Fruit fly (Drosophila melanogaster) whole organism: ENCODE results near the gene CG32641.
"Not testable (repeated sequence)": the region's sequence is repeated elsewhere in the genome, so short reads cannot be mapped to it uniquely, and the experiment has no call there.

Experiments used
- CG8478 ChIP-seq: fragments of >200 bp; optimal IDR thresholded peaks from 2 replicates; lab custom pipeline; 2018; ENCODE audit warnings: inconsistent platforms
- Dll ChIP-seq: fragments of >200 bp; optimal IDR thresholded peaks from 2 replicates; lab custom pipeline; 2017
- EcR ChIP-seq, 2 experiments: fragments of >200 bp; optimal IDR thresholded peaks; 2 replicates each; lab custom pipeline; 2017; ENCODE audit warnings: missing biosample characterization in 2 of 2, missing genetic modification characterization in 2 of 2, missing genetic modification reagents in 2 of 2
- pan ChIP-seq: fragments of >200 bp; optimal IDR thresholded peaks from 2 replicates; lab custom pipeline; 2017
- psq ChIP-seq: fragments of >200 bp; optimal IDR thresholded peaks from 2 replicates; lab custom pipeline; 2017
- usp ChIP-seq: fragments of >200 bp; optimal IDR thresholded peaks from 2 replicates; lab custom pipeline; 2017; ENCODE audit warnings: missing biosample characterization, missing genetic modification characterization, mixed read lengths

Gene CG32641

dm6 chrX:13177720-13178119 is 6.6 kb upstream of the CG32641 start, which contains the start of gene CG32640:
CG32640 (plus strand) TSS chrX:13178005.
- TF ChIP-seq usp; pan; EcR (GFP tag; optimal IDR thresholded peaks at IDR 0.05; lab: Kevin White, UChicago): not testable (repeated sequence)

- no peak for TF ChIP-seq usp
- no peak for TF ChIP-seq CG8478 (lab: Kevin White, UChicago)
- no peak for TF ChIP-seq psq (lab: Kevin White, UChicago)
- TF ChIP-seq EcR (GFP tag; optimal IDR thresholded peaks at IDR 0.05; lab: Kevin White, UChicago) = no peak
- no peak for TF ChIP-seq Dll (lab: Kevin White, UChicago)
- TF ChIP-seq pan = no peak
Measured at dm6 chrX:13189032-13189431, 4.8 kb downstream of the CG32641 start, which contains the start of gene Lgr4. Lgr4 (minus strand) TSS chrX:13189164.

dm6 chrX:13191783-13192182 is 7.5 kb downstream of the CG32641 start, which contains the start of gene CG12723:
CG12723 (minus strand) TSS chrX:13191883.
- TF ChIP-seq EcR (GFP tag; optimal IDR thresholded peaks at IDR 0.05; lab: Kevin White, UChicago) = no peak
- TF ChIP-seq pan = no peak
- no peak for TF ChIP-seq psq (lab: Kevin White, UChicago)
- TF ChIP-seq CG8478 (lab: Kevin White, UChicago) = no peak
- TF ChIP-seq usp = no peak
- no peak for TF ChIP-seq Dll (lab: Kevin White, UChicago)

- no peak for TF ChIP-seq CG8478 (lab: Kevin White, UChicago)
- no peak for TF ChIP-seq psq (lab: Kevin White, UChicago)
- TF ChIP-seq EcR (GFP tag; optimal IDR thresholded peaks at IDR 0.05; lab: Kevin White, UChicago) = no peak
- no peak for TF ChIP-seq usp
- no peak for TF ChIP-seq pan
- no peak for TF ChIP-seq Dll (lab: Kevin White, UChicago)
Measured at dm6 chrX:13192239-13192638, 8.0 kb downstream of the CG32641 start.

dm6 chrX:13194249-13194648 is 10.0 kb downstream of the CG32641 start, which contains the start of gene Coq5:
Coq5 (minus strand) TSS chrX:13194551.
- TF ChIP-seq usp = no peak
- no peak for TF ChIP-seq pan
- no peak for TF ChIP-seq Dll (lab: Kevin White, UChicago)
- no peak for TF ChIP-seq psq (lab: Kevin White, UChicago)
- no peak for TF ChIP-seq CG8478 (lab: Kevin White, UChicago)
- TF ChIP-seq EcR (GFP tag; optimal IDR thresholded peaks at IDR 0.05; lab: Kevin White, UChicago) = no peak

dm6 chrX:13202162-13202561 is 17.9 kb downstream of the CG32641 start, which contains the start of gene CG44437:
CG44437 (minus strand) TSS chrX:13202262.
- TF ChIP-seq pan = no peak
- TF ChIP-seq Dll (lab: Kevin White, UChicago) = no peak
- no peak for TF ChIP-seq usp
- TF ChIP-seq CG8478 (lab: Kevin White, UChicago) = no peak
- no peak for TF ChIP-seq EcR (GFP tag; optimal IDR thresholded peaks at IDR 0.05; lab: Kevin White, UChicago)
- TF ChIP-seq psq (lab: Kevin White, UChicago) = no peak

dm6 chrX:13204718-13205117 is 20.4 kb downstream of the CG32641 start:
- TF ChIP-seq EcR (GFP tag; optimal IDR thresholded peaks at IDR 0.05; lab: Kevin White, UChicago) = no peak
- no peak for TF ChIP-seq pan
- TF ChIP-seq psq (lab: Kevin White, UChicago) = no peak
- no peak for TF ChIP-seq CG8478 (lab: Kevin White, UChicago)
- no peak for TF ChIP-seq Dll (lab: Kevin White, UChicago)
- TF ChIP-seq usp = no peak

dm6 chrX:13208075-13208474 is 23.8 kb downstream of the CG32641 start:
- TF ChIP-seq pan = no peak
- no peak for TF ChIP-seq Dll (lab: Kevin White, UChicago)
- TF ChIP-seq usp = no peak
- TF ChIP-seq psq (lab: Kevin White, UChicago) = no peak
- TF ChIP-seq EcR (GFP tag; optimal IDR thresholded peaks at IDR 0.05; lab: Kevin White, UChicago) = no peak

- TF ChIP-seq CG8478 (lab: Kevin White, UChicago) = no peak
- no peak for TF ChIP-seq usp
- TF ChIP-seq EcR (GFP tag; optimal IDR thresholded peaks at IDR 0.05; lab: Kevin White, UChicago) = no peak
- TF ChIP-seq psq (lab: Kevin White, UChicago) = no peak
- no peak for TF ChIP-seq Dll (lab: Kevin White, UChicago)
- no peak for TF ChIP-seq pan
Measured at dm6 chrX:13208554-13208953, 24.3 kb downstream of the CG32641 start.

- no peak for TF ChIP-seq EcR (GFP tag; optimal IDR thresholded peaks at IDR 0.05; lab: Kevin White, UChicago)
- no peak for TF ChIP-seq psq (lab: Kevin White, UChicago)
- no peak for TF ChIP-seq CG8478 (lab: Kevin White, UChicago)
- TF ChIP-seq usp = no peak
- TF ChIP-seq pan = no peak
- TF ChIP-seq Dll (lab: Kevin White, UChicago) = no peak
Measured at dm6 chrX:13209410-13209809, 25.1 kb downstream of the CG32641 start.

- TF ChIP-seq CG8478 (lab: Kevin White, UChicago) (no peak), pan (no peak), psq (lab: Kevin White, UChicago) (no peak), usp (no peak), EcR (GFP tag; optimal IDR thresholded peaks at IDR 0.05; lab: Kevin White, UChicago) (no peak), Dll (lab: Kevin White, UChicago) (no peak)
Measured at dm6 chrX:13210429-13210828, 26.2 kb downstream of the CG32641 start.

- no peak for TF ChIP-seq EcR (GFP tag; optimal IDR thresholded peaks at IDR 0.05; lab: Kevin White, UChicago)
- TF ChIP-seq Dll (lab: Kevin White, UChicago) = no peak
- no peak for TF ChIP-seq usp
- no peak for TF ChIP-seq pan
- no peak for TF ChIP-seq CG8478 (lab: Kevin White, UChicago)
- no peak for TF ChIP-seq psq (lab: Kevin White, UChicago)
Measured at dm6 chrX:13211357-13212137, 27.3 kb downstream of the CG32641 start, which contains the start of gene sno. sno (minus strand) TSS chrX:13211674.
